Worm (Caenorhabditis elegans) whole organism, L1 larva: ENCODE measurements around the gene sth-1.

Experiments used
- fkh-4 ChIP-seq: sonication (generic microtip); optimal IDR thresholded peaks from 2 replicates; lab custom pipeline; 2016; ENCODE audit warnings: missing compliant biosample characterization, missing genetic modification characterization, borderline replicate concordance
- jun-1 ChIP-seq: fragments of 150-350 bp; optimal IDR thresholded peaks from 2 replicates; lab custom pipeline; 2014; ENCODE audit warnings: missing biosample characterization, missing genetic modification reagents, missing genetic modification characterization
- lin-39 ChIP-seq: fragments of 150-350 bp; optimal IDR thresholded peaks from 2 replicates; lab custom pipeline; 2014; ENCODE audit warnings: missing biosample characterization, missing genetic modification reagents, missing genetic modification characterization
- nhr-12 ChIP-seq: sonication (generic microtip); optimal IDR thresholded peaks from 2 replicates; lab custom pipeline; 2017; ENCODE audit warnings: missing biosample characterization, missing genetic modification characterization
- nhr-76 ChIP-seq: sonication (generic microtip); optimal IDR thresholded peaks from 2 replicates; lab custom pipeline; 2017; ENCODE audit warnings: missing biosample characterization, missing genetic modification characterization
- nhr-90 ChIP-seq: sonication (generic microtip); optimal IDR thresholded peaks from 2 replicates; lab custom pipeline; 2016; ENCODE audit warnings: mild to moderate bottlenecking, missing genetic modification characterization, missing compliant biosample characterization; ENCODE audit not compliant: poor library complexity
- pqm-1 ChIP-seq: sonication (generic microtip); optimal IDR thresholded peaks from 3 replicates; lab custom pipeline; 2017; ENCODE audit warnings: missing biosample characterization, missing genetic modification characterization
- skn-1 ChIP-seq: fragments of 150-350 bp; optimal IDR thresholded peaks from 2 replicates; lab custom pipeline; 2014; ENCODE audit warnings: missing biosample characterization, missing genetic modification characterization
- sptf-1 ChIP-seq: fragments of 150-350 bp; optimal IDR thresholded peaks from 2 replicates; lab custom pipeline; 2014; ENCODE audit warnings: missing biosample characterization, missing genetic modification characterization
- tbx-2 ChIP-seq: sonication (generic microtip); optimal IDR thresholded peaks from 2 replicates; lab custom pipeline; 2016; ENCODE audit warnings: missing genetic modification characterization, missing compliant biosample characterization
- ztf-4 ChIP-seq: fragments of 150-350 bp; optimal IDR thresholded peaks from 2 replicates; lab custom pipeline; 2014; ENCODE audit warnings: missing biosample characterization, missing genetic modification characterization

ce11 chrV:8067800-8068199 is 15.8 kb downstream of the sth-1 start, which contains the start of gene str-140:
- TF ChIP-seq skn-1 (tag; lab: Kevin White, UChicago) (no peak), jun-1 (no peak), tbx-2 (tag; lab: Kevin White, UChicago) (no peak), sptf-1 (tag; lab: Kevin White, UChicago) (no peak), nhr-90 (tag; lab: Kevin White, UChicago) (no peak), pqm-1 (no peak), ztf-4 (no peak), lin-39 (tag; lab: Kevin White, UChicago) (no peak), nhr-76 (tag; lab: Kevin White, UChicago) (no peak), nhr-12 (tag; lab: Kevin White, UChicago) (no peak), fkh-4 (tag; lab: Kevin White, UChicago) (no peak)
